Worm (Caenorhabditis elegans) whole organism, L1 larva: Measurements from ENCODE around the gene C04H5.1.

Source experiments
- elt-2 ChIP-seq: sonication (generic microtip); optimal IDR thresholded peaks from 2 replicates; lab custom pipeline; 2016; ENCODE audit warnings: missing genetic modification characterization, mild to moderate bottlenecking, inconsistent platforms, missing compliant biosample characterization, missing genetic modification reagents
- nhr-84 ChIP-seq: sonication (generic microtip); optimal IDR thresholded peaks from 2 replicates; lab custom pipeline; 2017; ENCODE audit warnings: missing biosample characterization, missing genetic modification characterization
- pax-3 ChIP-seq: fragments of 200-800 bp; sonication (Bioruptor generic); optimal IDR thresholded peaks from 2 replicates; lab custom pipeline; 2018; ENCODE audit warnings: mild to moderate bottlenecking, missing genetic modification characterization, moderate library complexity, missing compliant biosample characterization
- unc-130 ChIP-seq: fragments of 150-350 bp; optimal IDR thresholded peaks from 2 replicates; lab custom pipeline; 2017; ENCODE audit warnings: missing biosample characterization, missing genetic modification characterization, inconsistent platforms
- xbp-1 ChIP-seq: sonication (generic microtip); optimal IDR thresholded peaks from 2 replicates; lab custom pipeline; 2016; ENCODE audit warnings: missing genetic modification characterization, missing compliant biosample characterization

C04H5.1 gene

DNA sequence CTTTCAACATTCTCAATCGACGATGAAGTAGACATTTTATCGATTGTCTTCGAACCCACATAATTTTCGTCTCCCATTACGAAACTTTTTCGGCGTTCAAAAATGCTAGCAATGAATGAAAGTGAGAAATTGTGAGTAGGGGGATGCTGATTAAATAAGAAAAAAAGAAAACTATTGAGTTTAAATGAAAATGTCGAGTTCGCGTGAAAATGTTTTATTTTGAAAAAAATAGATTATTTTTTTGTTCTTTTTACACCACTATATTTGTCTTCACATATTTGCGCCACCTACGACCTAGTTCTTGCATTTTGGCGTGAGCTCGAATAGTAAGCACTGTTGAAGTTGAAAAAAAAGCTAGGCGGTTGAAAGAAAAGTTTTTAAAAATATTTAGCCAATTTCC is 48.1 kb downstream of the C04H5.1 start, which contains the start of gene C01G12.3:
Gene C01G12.3, minus strand, starts transcription at position 101 of the 400 bp plus-strand sequence.
- no peak for TF ChIP-seq xbp-1 (tag; lab: Kevin White, UChicago)
- TF ChIP-seq nhr-84 (tag; lab: Kevin White, UChicago), result no peak
- no peak for TF ChIP-seq unc-130
- no peak for TF ChIP-seq elt-2 (tag; lab: Kevin White, UChicago)
- no peak for TF ChIP-seq pax-3 (tag; lab: Kevin White, UChicago)
